Fruit fly (Drosophila melanogaster) S2 (cell line): ENCODE data around the gene Mcr.

Source experiments
- CG8478 ChIP-seq: fragments of >200 bp; optimal IDR thresholded peaks from 2 replicates; lab custom pipeline; 2018
- CTCF ChIP-seq, 2 experiments: fragments of >200 bp; optimal IDR thresholded peaks; 2 replicates each; lab custom pipeline; 2018

Gene Mcr

dm6 chr2L:8099615-8100375 is 17.0 kb upstream of the Mcr start:
- TF ChIP-seq CTCF (optimal IDR thresholded peaks at IDR 0.05; lab: Kevin White, UChicago) (no peak), CG8478 (lab: Kevin White, UChicago) (no peak)

- TF ChIP-seq CTCF (optimal IDR thresholded peaks at IDR 0.05; lab: Kevin White, UChicago): no peak
- no peak for TF ChIP-seq CG8478 (lab: Kevin White, UChicago)
Measured at dm6 chr2L:8099050-8099449, 16.3 kb upstream of the Mcr start.

DNA sequence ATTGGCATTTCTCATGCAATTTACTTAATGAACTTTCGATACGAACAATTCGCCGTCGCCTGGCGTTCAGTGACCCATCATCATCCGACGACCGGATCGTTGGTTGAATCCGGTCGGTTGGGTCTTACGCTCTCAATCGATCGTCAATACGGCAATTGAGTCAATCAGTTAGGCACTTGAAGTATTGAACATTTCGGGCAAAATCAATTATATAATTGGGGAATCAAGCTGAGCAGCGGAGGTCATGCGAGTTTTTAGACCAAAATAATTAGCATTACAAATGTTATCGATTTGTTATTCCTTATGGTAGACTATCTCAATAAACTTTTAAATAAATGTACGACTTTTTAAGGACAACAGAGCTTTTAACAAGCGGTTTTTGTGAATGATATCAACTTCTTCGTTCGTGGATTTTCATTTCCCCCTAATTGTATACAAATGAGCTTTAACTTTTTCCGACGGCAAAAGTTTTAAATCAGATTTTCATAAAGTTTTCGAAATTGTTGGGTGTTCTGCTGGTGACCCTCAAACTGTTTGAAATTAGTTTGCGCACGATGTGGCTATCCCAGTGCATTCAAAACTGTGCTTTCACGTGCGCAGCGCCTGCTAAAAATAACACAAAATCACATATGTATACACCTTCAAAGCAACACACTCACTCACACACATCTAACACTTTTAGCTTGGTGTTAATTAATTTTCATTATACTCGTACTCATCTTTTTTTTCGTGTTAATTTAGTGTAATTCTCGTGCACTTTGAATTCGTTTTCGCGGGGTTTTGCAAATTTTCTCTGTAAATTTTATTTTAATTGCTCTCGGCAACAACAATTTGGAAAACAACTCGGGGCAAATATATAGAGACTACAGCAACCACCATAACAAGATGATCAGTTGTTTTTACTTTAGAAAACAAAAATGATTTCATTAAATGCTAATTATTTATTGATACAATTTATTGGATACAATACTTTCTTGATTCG is 15.5 kb upstream of the Mcr start:
- TF ChIP-seq CG8478 (lab: Kevin White, UChicago): no peak
- TF ChIP-seq CTCF (optimal IDR thresholded peaks at IDR 0.05; lab: Kevin White, UChicago): peak in 1 of 2 experiments; percentile 3

dm6 chr2L:8097461-8097860 is 14.7 kb upstream of the Mcr start:
- TF ChIP-seq CG8478 (lab: Kevin White, UChicago) (no peak), CTCF (optimal IDR thresholded peaks at IDR 0.05; lab: Kevin White, UChicago) (no peak)

- no peak for TF ChIP-seq CG8478 (lab: Kevin White, UChicago)
- TF ChIP-seq CTCF (optimal IDR thresholded peaks at IDR 0.05; lab: Kevin White, UChicago): no peak
Measured at dm6 chr2L:8095176-8095575, 12.4 kb upstream of the Mcr start.

DNA sequence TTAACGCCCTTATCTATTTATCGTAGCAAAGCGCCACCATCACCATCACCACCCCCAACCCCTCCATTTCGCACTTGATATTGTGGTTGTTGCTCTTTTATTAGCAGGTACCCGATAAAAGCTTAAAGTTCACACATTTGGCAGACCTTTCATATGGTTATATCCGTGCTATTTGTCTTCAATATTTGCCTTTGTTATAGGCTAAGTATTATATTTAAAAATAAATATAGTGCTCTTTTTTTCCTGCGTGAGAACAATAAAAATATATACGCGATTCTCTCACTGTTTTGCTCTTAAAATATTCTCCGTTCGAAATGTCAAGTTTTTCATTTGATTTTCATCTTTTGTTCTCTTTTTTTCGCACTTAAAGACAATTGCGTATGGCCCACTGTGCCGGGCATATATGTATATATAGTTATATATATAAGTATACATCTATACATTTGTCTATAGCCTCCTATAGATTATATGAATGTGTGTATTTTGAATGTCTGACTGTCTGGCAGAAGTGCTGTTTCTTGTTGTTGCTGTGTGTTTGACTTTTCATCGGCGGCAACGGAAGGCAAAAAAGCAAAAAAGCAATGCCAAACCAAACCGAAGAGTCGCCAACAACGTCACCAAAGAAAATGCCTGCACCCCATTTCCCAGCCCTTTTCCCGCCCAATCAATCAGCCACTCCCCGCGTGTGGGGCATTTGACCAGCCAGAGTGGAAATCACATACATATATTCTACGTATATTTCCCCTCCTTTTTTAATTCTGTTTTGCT is 11.5 kb upstream of the Mcr start:
- TF ChIP-seq CG8478 (lab: Kevin White, UChicago): no peak
- TF ChIP-seq CTCF (optimal IDR thresholded peaks at IDR 0.05; lab: Kevin White, UChicago): no peak

- TF ChIP-seq CTCF (optimal IDR thresholded peaks at IDR 0.05; lab: Kevin White, UChicago): no peak
- TF ChIP-seq CG8478 (lab: Kevin White, UChicago): no peak
Measured at dm6 chr2L:8093182-8093941, 10.6 kb upstream of the Mcr start.

- no peak for TF ChIP-seq CTCF (optimal IDR thresholded peaks at IDR 0.05; lab: Kevin White, UChicago)
- no peak for TF ChIP-seq CG8478 (lab: Kevin White, UChicago)
Measured at dm6 chr2L:8091908-8092307, 9.1 kb upstream of the Mcr start.

DNA sequence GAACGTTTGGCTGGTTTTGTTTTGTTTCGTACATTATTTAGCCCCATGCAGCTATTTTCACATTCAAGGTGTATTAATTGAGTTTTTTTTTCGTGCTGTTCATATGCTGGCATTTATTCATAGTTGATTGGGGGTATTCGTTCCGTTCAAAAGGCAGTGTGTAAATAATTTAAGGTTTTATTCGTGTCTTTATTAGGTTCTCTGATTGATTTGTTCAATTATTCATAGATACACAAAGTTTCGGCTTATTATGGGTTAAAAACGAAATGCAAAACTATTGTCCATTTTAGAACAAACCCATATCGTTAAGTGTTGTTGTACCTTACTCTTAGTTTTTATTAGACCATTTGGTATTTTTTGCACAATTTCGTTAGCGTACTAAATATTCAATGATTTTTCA is 8.6 kb upstream of the Mcr start:
- TF ChIP-seq CG8478 (lab: Kevin White, UChicago) (no peak), CTCF (optimal IDR thresholded peaks at IDR 0.05; lab: Kevin White, UChicago) (no peak)

DNA sequence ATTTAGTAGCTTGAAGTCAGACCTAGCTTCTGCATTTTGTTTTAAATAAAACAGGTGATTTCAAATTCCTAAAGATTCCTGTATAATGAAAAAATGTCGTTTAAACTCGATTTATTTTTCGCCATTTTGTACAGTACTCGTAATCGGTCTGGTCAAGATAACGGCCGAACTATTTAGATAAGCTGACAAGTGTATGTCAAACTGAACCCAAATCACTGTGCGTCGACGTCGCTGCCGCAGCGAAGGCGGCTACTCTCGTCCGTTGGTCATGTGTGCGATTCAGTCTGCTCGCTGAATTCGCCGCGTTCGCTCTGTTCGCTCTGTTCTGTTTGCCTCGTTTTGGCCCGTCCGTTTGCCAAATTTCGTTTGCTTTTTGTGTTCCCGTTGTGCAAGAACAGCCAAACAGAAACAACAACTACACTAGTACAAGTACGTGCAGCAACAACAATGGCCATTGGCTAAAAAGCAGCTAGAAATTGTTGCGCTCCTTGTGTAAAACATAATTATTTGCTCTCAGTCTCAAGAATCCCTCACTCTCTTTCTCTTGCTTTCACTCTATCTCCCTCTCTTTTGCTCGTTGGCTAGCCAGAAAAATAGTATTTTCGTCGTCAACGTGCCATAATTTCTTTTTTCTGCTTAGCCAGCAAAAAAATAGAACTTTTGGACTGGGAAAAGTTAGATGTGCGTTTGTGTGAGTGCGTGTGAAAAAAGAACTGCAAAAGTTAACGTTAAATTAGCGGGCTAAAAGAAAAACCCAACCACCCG is 5.4 kb upstream of the Mcr start:
- no peak for TF ChIP-seq CG8478 (lab: Kevin White, UChicago)
- no peak for TF ChIP-seq CTCF (optimal IDR thresholded peaks at IDR 0.05; lab: Kevin White, UChicago)

- TF ChIP-seq CG8478 (lab: Kevin White, UChicago) (no peak), CTCF (optimal IDR thresholded peaks at IDR 0.05; lab: Kevin White, UChicago) (no peak)
Measured at dm6 chr2L:8087468-8087789, 4.6 kb upstream of the Mcr start.

DNA sequence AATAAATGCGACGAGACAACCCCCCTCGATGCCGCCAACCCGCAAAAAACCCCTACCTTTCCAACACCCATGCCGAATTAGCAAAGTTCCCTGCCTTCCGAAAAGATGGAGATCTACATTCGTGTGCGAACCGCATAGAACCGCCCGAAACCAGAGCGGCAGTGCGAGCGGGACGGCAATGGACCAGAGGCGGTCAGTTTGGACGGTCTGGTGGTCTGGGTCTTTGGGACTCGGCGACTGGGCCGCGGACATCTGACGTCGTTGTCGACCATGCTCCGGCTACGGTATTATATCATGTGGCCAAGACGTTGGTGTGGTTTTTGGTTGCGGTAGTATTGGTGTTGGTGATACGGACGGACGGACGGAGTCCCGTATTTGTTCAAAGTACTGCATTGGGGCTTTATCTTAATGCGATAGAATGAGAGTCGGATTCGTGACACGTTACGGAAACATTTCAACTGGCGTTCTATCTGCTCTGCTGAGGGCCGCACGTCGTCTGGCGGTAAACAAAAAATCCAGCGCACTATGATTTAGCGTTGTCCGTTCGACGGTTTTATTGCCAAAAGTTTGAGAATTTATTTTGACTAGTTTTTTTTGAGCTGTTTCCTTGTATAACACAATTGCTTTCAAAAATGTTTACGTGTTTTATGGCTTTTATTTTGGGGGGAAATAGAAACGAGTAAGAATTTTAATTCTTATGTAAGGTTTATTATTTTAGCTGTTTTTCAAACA is 4.1 kb upstream of the Mcr start:
- TF ChIP-seq CG8478 (lab: Kevin White, UChicago) (no peak), CTCF (optimal IDR thresholded peaks at IDR 0.05; lab: Kevin White, UChicago) (no peak)
